Worm (Caenorhabditis elegans): ENCODE results near the gene F57G4.1.

DNA sequence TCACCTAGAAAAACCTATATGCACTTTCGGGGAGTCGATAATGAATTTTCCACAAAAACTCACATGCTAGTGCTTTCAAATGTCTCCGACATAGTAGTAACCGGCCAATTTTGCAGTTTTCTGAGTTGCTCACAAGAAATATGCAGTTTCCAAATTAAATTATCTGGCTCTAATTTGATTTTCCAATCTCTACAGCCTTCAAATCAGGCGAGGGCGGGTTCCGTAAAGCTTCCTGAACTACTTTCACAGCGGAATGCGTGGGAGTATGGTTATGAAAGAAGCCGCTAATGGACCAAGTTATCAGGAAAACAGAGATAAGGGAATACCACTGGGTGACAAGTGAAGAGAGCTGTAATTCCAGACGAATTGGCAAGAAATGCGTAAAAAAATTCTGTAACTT, 42.6 kb downstream of the F57G4.1 start, which contains the start of gene F59A1.11:
- TF ChIP-seq mdl-1 (tag; optimal IDR thresholded peaks at IDR 0.05) (no peak), snpc-4 (tag; optimal IDR thresholded peaks at IDR 0.05) (no peak), sox-4 (tag; optimal IDR thresholded peaks at IDR 0.05) (no peak)

All from whole organism, L1 larva.